Worm (Caenorhabditis elegans) whole organism, early embryonic: ENCODE measurements around the gene egl-3.

ENCODE experiments used
- B0310.2 ChIP-seq: sonication (generic microtip); optimal IDR thresholded peaks from 2 replicates; lab custom pipeline; 2016; ENCODE audit warnings: mild to moderate bottlenecking, missing genetic modification characterization, missing compliant biosample characterization
- F13C5.2 ChIP-seq: sonication (generic microtip); optimal IDR thresholded peaks from 2 replicates; lab custom pipeline; 2017; ENCODE audit warnings: mild to moderate bottlenecking, missing genetic modification characterization, inconsistent platforms, missing compliant biosample characterization
- aly-1 ChIP-seq: sonication (generic microtip); optimal IDR thresholded peaks from 2 replicates; lab custom pipeline; 2016; ENCODE audit warnings: missing genetic modification characterization, missing compliant biosample characterization
- ama-1 ChIP-seq: fragments of 150-350 bp; optimal IDR thresholded peaks from 2 replicates; lab custom pipeline; 2014
- ceh-13 ChIP-seq: fragments of 200-800 bp; sonication (Bioruptor generic); optimal IDR thresholded peaks from 2 replicates; lab custom pipeline; 2018; ENCODE audit warnings: mild to moderate bottlenecking, missing genetic modification characterization, missing compliant biosample characterization
- ceh-36 ChIP-seq: sonication (generic microtip); optimal IDR thresholded peaks from 2 replicates; lab custom pipeline; 2016; ENCODE audit warnings: missing genetic modification characterization, inconsistent platforms, missing compliant biosample characterization
- ets-7 ChIP-seq: sonication (generic microtip); optimal IDR thresholded peaks from 2 replicates; lab custom pipeline; 2016; ENCODE audit warnings: missing genotype, missing genetic modification characterization, missing compliant biosample characterization
- flt-1 ChIP-seq: fragments of 200-800 bp; sonication (Bioruptor generic); IDR thresholded peaks from 2 replicates; pipeline ENCODE4 v1.3.6; 2022; ENCODE audit warnings: missing genetic modification characterization, missing compliant biosample characterization
- hmbx-1 ChIP-seq: sonication (generic microtip); optimal IDR thresholded peaks from 2 replicates; lab custom pipeline; 2016; ENCODE audit warnings: mild to moderate bottlenecking, missing genetic modification characterization, missing compliant biosample characterization
- hmg-4 ChIP-seq: fragments of 200-800 bp; sonication (Bioruptor generic); optimal IDR thresholded peaks from 2 replicates; lab custom pipeline; 2018; ENCODE audit warnings: mild to moderate bottlenecking, missing genetic modification characterization, missing compliant biosample characterization
- hnd-1 ChIP-seq: sonication (generic microtip); optimal IDR thresholded peaks from 2 replicates; lab custom pipeline; 2016; ENCODE audit warnings: missing genetic modification characterization, missing compliant biosample characterization
- pes-1 ChIP-seq: fragments of 200-800 bp; sonication (Bioruptor generic); IDR thresholded peaks from 2 replicates; pipeline ENCODE4 v1.3.6; 2022; ENCODE audit warnings: missing genetic modification reagents, missing genetic modification characterization, missing compliant biosample characterization
- scrt-1 ChIP-seq: fragments of 200-800 bp; sonication (Bioruptor generic); IDR thresholded peaks from 2 replicates; pipeline ENCODE4 v1.3.6; 2022; ENCODE audit warnings: missing genetic modification characterization, missing compliant biosample characterization
- sea-1 ChIP-seq: fragments of 200-800 bp; sonication (Bioruptor generic); conservative IDR thresholded peaks from 2 replicates; pipeline ENCODE4 v1.3.6; 2022; ENCODE audit warnings: missing genetic modification characterization, missing compliant biosample characterization
- tbx-11 ChIP-seq: fragments of 200-800 bp; sonication (Bioruptor generic); IDR thresholded peaks from 2 replicates; pipeline ENCODE4 v1.3.6; 2022; ENCODE audit warnings: missing genetic modification characterization, missing compliant biosample characterization
- tbx-37 ChIP-seq: fragments of 200-800 bp; sonication (Bioruptor generic); conservative IDR thresholded peaks from 2 replicates; pipeline ENCODE4 v1.3.6; 2022; ENCODE audit warnings: missing genetic modification reagents, missing genetic modification characterization, missing compliant biosample characterization
- tra-4 ChIP-seq: sonication (generic microtip); optimal IDR thresholded peaks from 2 replicates; lab custom pipeline; 2017; ENCODE audit warnings: missing genetic modification characterization, missing compliant biosample characterization

egl-3 gene

DNA sequence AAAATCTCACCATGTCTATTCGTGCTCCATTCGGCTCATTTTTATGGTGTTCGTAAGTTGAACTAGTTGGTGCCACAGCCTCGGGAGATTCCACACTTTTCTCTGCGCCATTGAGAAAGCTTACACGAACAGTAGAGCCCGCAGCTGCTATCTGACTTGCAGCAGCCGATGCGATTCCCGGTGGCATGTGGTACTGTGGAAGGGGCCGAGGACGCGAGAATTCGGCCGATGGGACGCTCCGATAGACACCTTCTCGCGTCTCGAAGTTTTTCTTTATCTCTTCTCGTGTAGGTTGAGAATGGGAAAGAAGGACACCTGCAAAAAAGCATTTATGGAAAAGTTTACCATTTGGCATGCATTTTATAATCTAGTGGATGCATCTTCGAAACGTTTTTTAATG lies 40.3 kb downstream of the egl-3 start:
- TF ChIP-seq hmbx-1 (no peak), hmg-4 (GFP tag; lab: Kevin White, UChicago) (no peak), flt-1 (GFP tag; lab: Robert Waterston, UW) (no peak), ama-1 (lab: Kevin White, UChicago) (no peak)

DNA sequence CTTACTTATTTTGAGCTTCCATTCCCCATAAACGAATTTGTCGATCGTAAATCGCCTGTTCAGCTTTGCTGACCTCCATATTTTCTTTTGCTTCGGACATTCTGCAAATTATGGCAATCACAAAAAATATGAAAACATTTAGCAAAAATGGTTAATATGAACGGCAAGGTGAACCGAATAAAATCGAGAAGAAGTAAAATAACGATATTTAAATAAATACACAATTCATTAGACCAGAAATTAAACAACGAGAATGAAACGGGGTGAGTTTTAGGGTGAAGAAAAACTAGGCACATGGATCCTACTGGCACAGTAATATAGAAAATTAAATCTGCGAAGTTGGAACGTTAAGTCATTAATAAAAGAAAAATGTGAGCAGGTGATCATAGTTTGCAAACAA lies 43.4 kb downstream of the egl-3 start, which contains the start of gene aos-1:
aos-1 (minus strand) TSS at position 101 of the 400 bp plus-strand sequence.
- TF ChIP-seq hmbx-1, result no peak
- TF ChIP-seq ceh-36 (tag; lab: Kevin White, UChicago), result no peak
- TF ChIP-seq ceh-13 (GFP tag; lab: Kevin White, UChicago), result no peak
- TF ChIP-seq tbx-37, result no peak
- TF ChIP-seq ama-1 (lab: Kevin White, UChicago), result no peak
- TF ChIP-seq hnd-1 (tag; lab: Kevin White, UChicago), result no peak
- no peak for TF ChIP-seq hmg-4 (GFP tag; lab: Kevin White, UChicago)
- TF ChIP-seq flt-1 (GFP tag; lab: Robert Waterston, UW), result no peak
- no peak for TF ChIP-seq scrt-1 (GFP tag; lab: Robert Waterston, UW)
- no peak for TF ChIP-seq F13C5.2 (tag; lab: Kevin White, UChicago)
- TF ChIP-seq aly-1 (tag; lab: Kevin White, UChicago), result no peak
- no peak for TF ChIP-seq pes-1 (GFP tag; lab: Robert Waterston, UW)
- no peak for TF ChIP-seq sea-1
- no peak for TF ChIP-seq B0310.2 (tag; lab: Kevin White, UChicago)
- no peak for TF ChIP-seq ets-7 (tag; lab: Kevin White, UChicago)
- TF ChIP-seq tra-4 (tag; lab: Kevin White, UChicago), result no peak
- no peak for TF ChIP-seq tbx-11 (GFP tag; lab: Robert Waterston, UW)

DNA sequence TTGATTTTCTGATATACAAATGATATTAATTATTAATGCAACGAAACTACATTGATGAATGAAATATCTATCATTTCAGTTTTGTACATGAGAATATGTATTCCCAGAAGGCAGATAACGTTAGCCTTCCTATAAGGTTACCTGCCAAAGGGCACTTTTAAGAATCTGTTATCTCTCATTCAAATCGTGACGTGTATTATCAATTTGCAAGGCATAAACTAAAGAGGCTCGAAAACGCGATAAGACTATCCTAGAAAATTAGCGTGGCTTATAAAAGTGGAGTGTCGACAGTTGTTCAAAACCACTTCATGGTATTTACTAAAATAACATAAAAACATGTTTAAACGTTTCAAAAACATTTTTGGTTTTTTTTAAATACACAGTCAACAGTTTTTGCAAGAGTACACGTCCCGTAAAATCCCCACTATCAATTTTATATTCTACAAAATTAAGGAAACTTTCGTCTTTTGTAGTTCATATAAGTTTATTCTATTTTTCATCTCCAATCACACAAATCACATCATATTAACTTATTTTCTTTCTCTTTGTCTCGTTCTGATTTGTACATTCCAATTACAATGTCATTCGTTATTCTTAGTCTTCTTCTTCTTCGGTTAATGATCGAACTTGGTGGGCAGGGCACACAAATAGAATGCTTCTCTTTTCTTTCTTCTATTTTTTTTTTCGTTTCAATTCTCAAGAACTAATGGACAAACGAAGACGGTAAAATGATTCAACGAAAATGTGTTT lies 48.6 kb downstream of the egl-3 start, which contains the start of gene C08B6.10:
C08B6.10 (plus strand) TSS at position 700 of the 750 bp plus-strand sequence.
- TF ChIP-seq ceh-36 (tag; lab: Kevin White, UChicago), result no peak
- TF ChIP-seq F13C5.2 (tag; lab: Kevin White, UChicago), result no peak
- no peak for TF ChIP-seq hmbx-1

DNA sequence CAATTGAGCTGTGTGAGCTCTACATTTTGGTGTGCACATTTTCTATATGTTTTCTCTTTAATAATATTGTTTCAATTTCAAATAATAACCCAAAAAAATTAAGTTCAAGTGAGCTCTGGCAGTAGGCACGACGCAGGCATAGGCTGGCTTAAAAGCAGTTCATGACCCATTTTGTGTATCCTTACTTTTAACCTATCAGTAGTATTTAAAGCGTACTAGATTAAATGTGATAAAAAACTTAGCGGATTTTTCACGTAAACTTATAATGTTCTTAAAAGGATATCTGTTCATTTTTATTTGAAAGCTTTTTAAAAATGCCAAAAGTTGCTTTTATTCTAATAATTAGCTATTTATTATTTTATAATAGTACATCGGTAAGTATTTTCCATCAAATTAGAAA lies 50.2 kb downstream of the egl-3 start, which contains the start of gene C08B6.6:
C08B6.6 (plus strand) TSS at position 301 of the 400 bp plus-strand sequence.
- TF ChIP-seq hmbx-1 (no peak), ets-7 (tag; lab: Kevin White, UChicago) (no peak), tra-4 (tag; lab: Kevin White, UChicago) (no peak), scrt-1 (GFP tag; lab: Robert Waterston, UW) (no peak), sea-1 (no peak), B0310.2 (tag; lab: Kevin White, UChicago) (no peak), tbx-11 (GFP tag; lab: Robert Waterston, UW) (no peak), flt-1 (GFP tag; lab: Robert Waterston, UW) (no peak), F13C5.2 (tag; lab: Kevin White, UChicago) (no peak), hnd-1 (tag; lab: Kevin White, UChicago) (no peak), ceh-36 (tag; lab: Kevin White, UChicago) (no peak), ceh-13 (GFP tag; lab: Kevin White, UChicago) (no peak), tbx-37 (no peak)

DNA sequence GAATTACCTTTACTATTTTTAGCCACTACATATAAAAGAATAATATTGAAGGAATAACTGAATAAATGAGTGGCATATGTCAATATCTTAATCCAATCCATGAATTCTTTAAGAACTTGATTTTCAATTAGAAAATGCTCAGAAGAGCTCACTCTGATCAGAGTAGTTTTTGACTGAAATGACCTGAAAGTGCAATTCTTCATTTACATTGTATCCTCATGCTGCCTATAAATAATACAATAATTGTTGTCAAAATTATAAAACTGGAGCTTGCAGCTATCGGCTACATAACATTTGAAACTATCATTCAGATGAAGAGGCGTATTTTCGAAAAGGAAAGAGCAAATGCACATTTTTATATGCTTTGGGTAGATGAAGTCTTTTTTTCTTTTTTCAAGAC lies 50.9 kb downstream of the egl-3 start, which contains the start of gene srxa-19:
srxa-19 (minus strand) TSS at position 101 of the 400 bp plus-strand sequence.
- no peak for TF ChIP-seq ceh-13 (GFP tag; lab: Kevin White, UChicago)
- no peak for TF ChIP-seq aly-1 (tag; lab: Kevin White, UChicago)

DNA sequence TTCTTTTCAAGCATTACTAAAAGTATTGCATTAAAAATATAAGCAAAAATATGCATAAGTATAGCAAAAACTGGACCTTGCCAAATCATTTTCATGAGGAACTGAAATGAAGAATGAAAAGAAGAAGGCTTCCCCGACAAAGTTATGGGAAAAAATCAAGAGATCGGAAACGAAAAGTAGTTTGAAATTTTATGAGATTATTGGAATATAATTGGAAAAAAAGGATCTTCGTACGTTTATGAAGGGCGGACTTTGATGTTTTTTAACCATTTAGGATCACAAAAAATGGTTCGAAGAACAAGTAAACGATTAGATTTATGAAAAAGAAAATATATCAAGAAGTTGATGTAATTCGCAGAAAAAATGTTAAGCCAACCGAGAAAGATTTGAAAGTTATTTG lies 52.7 kb downstream of the egl-3 start, which contains the start of gene srxa-18:
srxa-18 (minus strand) TSS at position 100 of the 400 bp plus-strand sequence.
- TF ChIP-seq hmbx-1 (no peak), scrt-1 (GFP tag; lab: Robert Waterston, UW) (no peak), ceh-36 (tag; lab: Kevin White, UChicago) (no peak), pes-1 (GFP tag; lab: Robert Waterston, UW) (no peak), sea-1 (no peak), ets-7 (tag; lab: Kevin White, UChicago) (no peak), tra-4 (tag; lab: Kevin White, UChicago) (no peak), hmg-4 (GFP tag; lab: Kevin White, UChicago) (no peak), ceh-13 (GFP tag; lab: Kevin White, UChicago) (no peak)
